Fruit fly (Drosophila melanogaster): ENCODE results near the gene robo2.
A peak's percentile ranks its signal among the peaks of the same experiment; 100 is the strongest.

robo2 gene

DNA sequence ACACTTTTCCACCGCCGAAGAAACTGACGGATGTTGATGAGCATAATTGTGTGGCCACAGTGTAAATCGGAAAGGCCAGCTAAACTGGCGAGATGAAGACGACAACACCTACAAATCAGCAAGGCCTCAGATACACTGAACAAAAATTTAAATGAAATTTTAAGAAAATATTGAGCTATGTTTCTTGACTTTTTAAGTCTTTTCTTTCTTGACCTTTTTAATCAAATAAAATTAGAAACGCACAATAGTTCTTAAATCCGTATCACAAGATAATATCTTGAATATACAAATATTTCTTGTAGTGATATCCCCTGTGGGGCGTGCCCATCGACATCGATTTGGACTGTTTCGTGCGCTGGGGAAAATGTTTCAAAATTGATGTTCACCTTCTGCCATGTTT is 8.0 kb upstream of the robo2 start, which contains the start of gene CG43401 (continued):
- TF ChIP-seq TFAM (GFP tag; optimal IDR thresholded peaks at IDR 0.05): no peak
- no peak for TF ChIP-seq CG1024 (GFP tag; IDR thresholded peaks at IDR 0.05)
- peak; percentile 77; the same call in 2 of the 3 replicates for TF ChIP-seq zfh1 (GFP tag; IDR thresholded peaks at IDR 0.05)
- peak; percentile 57 for TF ChIP-seq kay (GFP tag; optimal IDR thresholded peaks at IDR 0.05)
- no peak for TF ChIP-seq CG7271 (tag; optimal IDR thresholded peaks at IDR 0.05)
- no peak for TF ChIP-seq HLHmδ (GFP tag; optimal IDR thresholded peaks at IDR 0.05)
- peak; percentile 64 for TF ChIP-seq CG10979 (tag; optimal IDR thresholded peaks at IDR 0.05)
- TF ChIP-seq Meics (GFP tag; optimal IDR thresholded peaks at IDR 0.05): no peak
- TF ChIP-seq CG6175 (GFP tag; IDR thresholded peaks at IDR 0.05): no peak
- peak; percentile 59 for TF ChIP-seq CG11504 (tag; optimal IDR thresholded peaks at IDR 0.05)
- TF ChIP-seq Deaf1 (tag; optimal IDR thresholded peaks at IDR 0.05): peak; percentile 12
- no peak for TF ChIP-seq ems (GFP tag; optimal IDR thresholded peaks at IDR 0.05)
- TF ChIP-seq fd102C (GFP tag; optimal IDR thresholded peaks at IDR 0.05): no peak
- TF ChIP-seq CG17568 (GFP tag; optimal IDR thresholded peaks at IDR 0.05): no peak
- no peak for TF ChIP-seq ftz-f1 (GFP tag; optimal IDR thresholded peaks at IDR 0.05)
- no peak for TF ChIP-seq CG2875 (GFP tag; optimal IDR thresholded peaks at IDR 0.05)
- TF ChIP-seq sc (optimal IDR thresholded peaks at IDR 0.05): no peak
- no peak for TF ChIP-seq sc (GFP tag; optimal IDR thresholded peaks at IDR 0.05)
- no peak for TF ChIP-seq fu2 (GFP tag; optimal IDR thresholded peaks at IDR 0.05)
- TF ChIP-seq tna (GFP tag; IDR thresholded peaks at IDR 0.05; ENCODE audit: partially characterized antibody): no peak
- no peak for TF ChIP-seq CG13296 (GFP tag; optimal IDR thresholded peaks at IDR 0.05)
- no peak for TF ChIP-seq p53 (GFP tag; optimal IDR thresholded peaks at IDR 0.05)
- TF ChIP-seq HmgD (GFP tag; optimal IDR thresholded peaks at IDR 0.05): no peak
- peak; percentile 43 for TF ChIP-seq Chrac-16 (GFP tag; optimal IDR thresholded peaks at IDR 0.05)
- TF ChIP-seq twi (tag; optimal IDR thresholded peaks at IDR 0.05): no peak
- TF ChIP-seq Doc2 (GFP tag; IDR thresholded peaks at IDR 0.05): no peak
- TF ChIP-seq CG3847 (GFP tag; IDR thresholded peaks at IDR 0.05): peak; percentile 35; the same call in 1 of the 2 replicates
- TF ChIP-seq wor (GFP tag; IDR thresholded peaks at IDR 0.05): peak; percentile 57
- TF ChIP-seq Fer1 (GFP tag; optimal IDR thresholded peaks at IDR 0.05): peak; percentile 32
- TF ChIP-seq CG12299 (tag; optimal IDR thresholded peaks at IDR 0.05): peak; percentile 13
- peak; percentile 51 for TF ChIP-seq tin (GFP tag; optimal IDR thresholded peaks at IDR 0.05)
- no peak for TF ChIP-seq NFAT (GFP tag; IDR thresholded peaks at IDR 0.05)
- TF ChIP-seq CG11093 (GFP tag; IDR thresholded peaks at IDR 0.05): no peak
- peak; percentile 53; the same call in 1 of the 2 replicates for TF ChIP-seq sob (GFP tag; IDR thresholded peaks at IDR 0.05)
- TF ChIP-seq ci (GFP tag; IDR thresholded peaks at IDR 0.05): peak; percentile 77
- TF ChIP-seq zen (tag; optimal IDR thresholded peaks at IDR 0.05): no peak
- TF ChIP-seq jing (GFP tag; optimal IDR thresholded peaks at IDR 0.05): no peak
- TF ChIP-seq fru (optimal IDR thresholded peaks at IDR 0.05): no peak
- TF ChIP-seq maf-S (GFP tag; optimal IDR thresholded peaks at IDR 0.05): peak; percentile 42
- no peak; the same call in 1 of the 2 replicates for TF ChIP-seq E2f2 (GFP tag; IDR thresholded peaks at IDR 0.05)
- no peak for TF ChIP-seq jigr1 (GFP tag; IDR thresholded peaks at IDR 0.05)
- TF ChIP-seq chm (GFP tag; IDR thresholded peaks at IDR 0.05): no peak; the same call in 1 of the 2 replicates
- TF ChIP-seq amos (GFP tag; IDR thresholded peaks at IDR 0.05; ENCODE audit: partially characterized antibody): no peak
- TF ChIP-seq NC2β (GFP tag; optimal IDR thresholded peaks at IDR 0.05): no peak
- peak; percentile 26 for TF ChIP-seq CG9437 (GFP tag; optimal IDR thresholded peaks at IDR 0.05)
- TF ChIP-seq CG17359 (tag; optimal IDR thresholded peaks at IDR 0.05): peak; percentile 54
- TF ChIP-seq CG13424 (tag; optimal IDR thresholded peaks at IDR 0.05): peak; percentile 52
- TF ChIP-seq CG4424 (GFP tag; optimal IDR thresholded peaks at IDR 0.05): peak; percentile 45
- no peak for TF ChIP-seq ERR (GFP tag; optimal IDR thresholded peaks at IDR 0.05)
- TF ChIP-seq CG10147 (GFP tag; optimal IDR thresholded peaks at IDR 0.05): no peak
- no peak for TF ChIP-seq Nf-YB (GFP tag; optimal IDR thresholded peaks at IDR 0.05)
- peak; percentile 45 for TF ChIP-seq Oli (tag; optimal IDR thresholded peaks at IDR 0.05)
